Worm (Caenorhabditis elegans) whole organism, L4 larva: ENCODE measurements around the gene F16B12.4.
A peak's percentile ranks its signal among the peaks of the same experiment; 100 is the strongest.

Source experiments
- D1046.2 ChIP-seq: fragments of 200-800 bp; sonication (Bioruptor generic); IDR thresholded peaks from 2 replicates; pipeline ENCODE4 v1.3.6; 2022; ENCODE audit warnings: missing genetic modification characterization, missing compliant biosample characterization
- Y75B8A.6 ChIP-seq: fragments of 200-800 bp; sonication (Bioruptor generic); IDR thresholded peaks from 2 replicates; pipeline ENCODE4 v1.3.6; 2022; ENCODE audit warnings: missing genetic modification reagents, missing genetic modification characterization, missing compliant biosample characterization
- aha-1 ChIP-seq: fragments of 150-350 bp; peaks from one replicate; lab custom pipeline; 2014; ENCODE audit warnings: missing biosample characterization, missing genetic modification characterization
- ceh-20 ChIP-seq: fragments of 200-800 bp; sonication (Bioruptor generic); IDR thresholded peaks from 2 replicates; pipeline ENCODE4 v1.3.6; 2022; ENCODE audit warnings: missing genetic modification reagents, missing genetic modification characterization, missing compliant biosample characterization
- ceh-28 ChIP-seq: fragments of 150-350 bp; optimal IDR thresholded peaks from 2 replicates; lab custom pipeline; 2014; ENCODE audit warnings: missing biosample characterization, missing genetic modification reagents, missing genetic modification characterization
- ceh-32 ChIP-seq: sonication (generic microtip); optimal IDR thresholded peaks from 2 replicates; lab custom pipeline; 2016; ENCODE audit warnings: mild to moderate bottlenecking, missing genetic modification characterization, missing compliant biosample characterization; ENCODE audit not compliant: poor library complexity
- ces-1 ChIP-seq: fragments of 150-350 bp; sonication (generic microtip); optimal IDR thresholded peaks from 4 replicates; lab custom pipeline; 2014; ENCODE audit warnings: missing biosample characterization, missing genetic modification reagents, missing genetic modification characterization
- daf-16 ChIP-seq, 3 experiments: sonication (generic microtip); optimal IDR thresholded peaks; 2 replicates each; lab custom pipeline; 2016 to 2017; ENCODE audit warnings: missing genetic modification characterization in 3 of 3, missing genetic modification reagents in 3 of 3, mild to moderate bottlenecking in 2 of 3, missing compliant biosample characterization in 2 of 3, missing biosample characterization in 1 of 3, moderate library complexity in 1 of 3
- dpl-1 ChIP-seq: fragments of 150-350 bp; optimal IDR thresholded peaks from 2 replicates; lab custom pipeline; 2014; ENCODE audit warnings: missing biosample characterization, missing genetic modification reagents, missing genetic modification characterization
- duxl-1 ChIP-seq: sonication (generic microtip); optimal IDR thresholded peaks from 2 replicates; lab custom pipeline; 2016; ENCODE audit warnings: mild to moderate bottlenecking, missing genetic modification characterization, moderate library complexity, missing compliant biosample characterization; ENCODE audit not compliant: poor library complexity
- dve-1 ChIP-seq: sonication (generic microtip); optimal IDR thresholded peaks from 2 replicates; lab custom pipeline; 2017; ENCODE audit warnings: antibody characterized with exemption, mild to moderate bottlenecking, missing genetic modification characterization, missing compliant biosample characterization; ENCODE audit not compliant: insufficient read depth
- egl-43 ChIP-seq: fragments of 200-800 bp; sonication (Bioruptor generic); IDR thresholded peaks from 2 replicates; pipeline ENCODE4 v1.3.6; 2022; ENCODE audit warnings: missing genetic modification reagents, missing genetic modification characterization, missing compliant biosample characterization
- hif-1 ChIP-seq, 2 experiments: sonication (generic microtip); optimal IDR thresholded peaks; 2 replicates each; lab custom pipeline; 2016 to 2017; ENCODE audit warnings: missing compliant biosample characterization in 2 of 2, missing genetic modification characterization in 2 of 2, missing genetic modification reagents in 2 of 2, missing genotype in 2 of 2, mild to moderate bottlenecking in 1 of 2
- hlh-30 ChIP-seq: sonication (generic microtip); optimal IDR thresholded peaks from 2 replicates; lab custom pipeline; 2017; ENCODE audit warnings: antibody characterized with exemption, mild to moderate bottlenecking, missing genetic modification characterization, missing compliant biosample characterization; ENCODE audit not compliant: insufficient read depth
- lin-1 ChIP-seq: fragments of 200-800 bp; sonication (Bioruptor generic); IDR thresholded peaks from 2 replicates; pipeline ENCODE4 v1.3.6; 2022; ENCODE audit warnings: missing genetic modification reagents, missing genetic modification characterization, missing compliant biosample characterization
- lin-38 ChIP-seq: fragments of 200-800 bp; sonication (Bioruptor generic); IDR thresholded peaks from 2 replicates; pipeline ENCODE4 v1.3.6; 2022; ENCODE audit warnings: missing genetic modification reagents, missing genetic modification characterization, missing compliant biosample characterization
- lsy-2 ChIP-seq, 2 experiments: fragments of 150-350 bp in 1 of 2; sonication (generic microtip) in 1 of 2; optimal IDR thresholded peaks; 2 replicates each; lab custom pipeline; 2014 to 2017; ENCODE audit warnings: missing biosample characterization in 2 of 2, missing genetic modification characterization in 2 of 2
- mdl-1 ChIP-seq, 2 experiments: fragments of 150-350 bp in 1 of 2; sonication (generic microtip) in 1 of 2; optimal IDR thresholded peaks; 2 replicates each; lab custom pipeline; 2014 to 2017; ENCODE audit warnings: missing biosample characterization in 2 of 2, missing genetic modification characterization in 2 of 2
- mdt-29 ChIP-seq: fragments of 200-800 bp; sonication (Bioruptor generic); IDR thresholded peaks from 2 replicates; pipeline ENCODE4 v1.3.6; 2022; ENCODE audit warnings: missing genetic modification reagents, missing genetic modification characterization, missing compliant biosample characterization
- mes-2 ChIP-seq: sonication (generic microtip); optimal IDR thresholded peaks from 2 replicates; lab custom pipeline; 2016; ENCODE audit warnings: missing genotype, mild to moderate bottlenecking, missing genetic modification characterization, missing compliant biosample characterization; ENCODE audit not compliant: poor library complexity, severe bottlenecking
- nhr-28 ChIP-seq: fragments of 150-350 bp; optimal IDR thresholded peaks from 2 replicates; lab custom pipeline; 2014; ENCODE audit warnings: missing biosample characterization, missing genetic modification characterization
- nhr-48 ChIP-seq: sonication (generic microtip); optimal IDR thresholded peaks from 2 replicates; lab custom pipeline; 2016; ENCODE audit warnings: mild to moderate bottlenecking, missing genetic modification characterization, missing compliant biosample characterization
- pha-4 ChIP-seq, 2 experiments: fragments of 150-350 bp in 1 of 2; fragments of 200-800 bp in 1 of 2; sonication (Bioruptor generic) in 1 of 2; IDR thresholded peaks in 1 of 2; optimal IDR thresholded peaks in 1 of 2; 2 replicates each; pipeline versions ENCODE4 v1.3.6 to Lab custom; 2014 to 2022; ENCODE audit warnings: missing genetic modification characterization in 2 of 2, missing genetic modification reagents in 2 of 2, missing biosample characterization in 1 of 2, missing compliant biosample characterization in 1 of 2
- rbr-2 ChIP-seq: sonication (generic microtip); optimal IDR thresholded peaks from 2 replicates; lab custom pipeline; 2016; ENCODE audit warnings: missing genotype, missing genetic modification characterization, missing compliant biosample characterization
- saeg-2 ChIP-seq: fragments of 200-800 bp; sonication (Bioruptor generic); IDR thresholded peaks from 2 replicates; pipeline ENCODE4 v1.3.6; 2022; ENCODE audit warnings: missing genetic modification reagents, missing genetic modification characterization, missing compliant biosample characterization
- set-16 ChIP-seq: fragments of 200-800 bp; sonication (Bioruptor generic); IDR thresholded peaks from 2 replicates; pipeline ENCODE4 v1.3.6; 2022; ENCODE audit warnings: missing genetic modification reagents, missing genetic modification characterization, missing compliant biosample characterization
- spr-1 ChIP-seq: sonication (generic microtip); optimal IDR thresholded peaks from 2 replicates; lab custom pipeline; 2016; ENCODE audit warnings: mild to moderate bottlenecking, missing genetic modification characterization, missing compliant biosample characterization
- tag-97 ChIP-seq: fragments of 200-800 bp; sonication (Bioruptor generic); IDR thresholded peaks from 2 replicates; pipeline ENCODE4 v1.3.6; 2022; ENCODE audit warnings: missing genetic modification characterization, missing compliant biosample characterization
- unc-62 ChIP-seq, 3 experiments: fragments of 150-350 bp in 1 of 3; sonication (generic microtip); optimal IDR thresholded peaks in 2 of 3; peaks in 1 of 3; 1 replicate in 1 of 3; 2 replicates in 2 of 3; lab custom pipeline; 2014 to 2017; ENCODE audit warnings: missing biosample characterization in 3 of 3, missing genetic modification characterization in 3 of 3, missing genetic modification reagents in 3 of 3, missing genotype in 1 of 3
- zfp-2 ChIP-seq: sonication (generic microtip); optimal IDR thresholded peaks from 2 replicates; lab custom pipeline; 2016; ENCODE audit warnings: mild to moderate bottlenecking, missing genetic modification characterization, missing compliant biosample characterization
- ztf-11 ChIP-seq: fragments of 150-350 bp; optimal IDR thresholded peaks from 2 replicates; lab custom pipeline; 2014; ENCODE audit warnings: missing biosample characterization, missing genetic modification characterization

Gene F16B12.4

ce11 chrX:14063830-14064229, 34.6 kb downstream of the F16B12.4 start (continued):
- TF ChIP-seq ces-1 (GFP tag; lab: Kevin White, UChicago) (peak; percentile 89), lin-38 (GFP tag; lab: Robert Waterston, UW) (peak; percentile 86), pha-4 (GFP tag; IDR thresholded peaks at IDR 0.05; lab: Robert Waterston, UW) (peak; percentile 96), pha-4 (tag; optimal IDR thresholded peaks at IDR 0.05; lab: Kevin White, UChicago) (peak; percentile 47), aha-1 (tag; lab: Kevin White, UChicago) (peak; percentile 85), tag-97 (GFP tag; lab: Robert Waterston, UW) (0 out of 2 replicates have a peak, but pooled peaks have one; percentile 52), ceh-28 (peak; percentile 18), lin-1 (peak; percentile 95)

- TF ChIP-seq dpl-1 (GFP tag; lab: Kevin White, UChicago) (no peak), nhr-28 (no peak), mdl-1 (tag; optimal IDR thresholded peaks at IDR 0.05; lab: Kevin White, UChicago) (no peak), dve-1 (no peak), mes-2 (no peak), ceh-32 (tag; lab: Kevin White, UChicago) (no peak), set-16 (GFP tag; lab: Robert Waterston, UW) (peak; percentile 49), saeg-2 (GFP tag; lab: Robert Waterston, UW) (no peak)
- TF ChIP-seq, all 104 proteins: peak for 1
These were observed 35.7 kb downstream of the F16B12.4 start for ce11 chrX:14062771-14063170.

DNA sequence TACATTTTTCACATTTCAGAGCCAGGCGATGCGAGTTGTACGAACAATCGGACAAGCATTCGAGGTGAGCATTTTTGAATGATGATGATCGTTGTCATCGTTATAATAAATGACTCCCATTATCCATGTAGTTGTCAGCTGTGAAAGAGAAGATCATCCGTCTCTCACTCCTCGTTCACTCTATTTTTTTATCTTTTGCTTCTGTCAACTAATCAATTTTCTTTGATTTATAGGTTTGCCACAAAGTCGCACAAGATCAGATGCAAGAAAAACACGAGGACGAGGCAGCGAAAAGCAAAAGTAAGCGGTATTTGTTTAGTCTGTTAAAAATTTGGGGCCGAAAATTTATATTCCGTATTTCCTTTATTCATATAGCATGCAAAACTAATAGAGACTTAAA, 41.9 kb downstream of the F16B12.4 start:
- TF ChIP-seq mdt-29 (no peak), hlh-30 (tag; lab: Kevin White, UChicago) (peak; percentile 29), ceh-20 (GFP tag; lab: Robert Waterston, UW) (peak; percentile 66; the same call in 1 of the 2 replicates), nhr-28 (peak; percentile 10), unc-62 (GFP tag; optimal IDR thresholded peaks at IDR 0.05 in 1 of 2; lab: Kevin White, UChicago) (peak in 1 of 2 experiments; percentile 97), unc-62 (tag; optimal IDR thresholded peaks at IDR 0.05; lab: Kevin White, UChicago) (no peak), ztf-11 (tag; lab: Kevin White, UChicago) (no peak), daf-16 (GFP tag; optimal IDR thresholded peaks at IDR 0.05; lab: Kevin White, UChicago) (peak in 1 of 2 experiments; percentile 55), daf-16 (tag; optimal IDR thresholded peaks at IDR 0.05; lab: Kevin White, UChicago) (no peak)
- TF ChIP-seq, all 104 proteins: peak for 5

- TF ChIP-seq mdl-1 (tag; optimal IDR thresholded peaks at IDR 0.05; lab: Kevin White, UChicago) (no peak), rbr-2 (tag; lab: Kevin White, UChicago) (no peak), tag-97 (GFP tag; lab: Robert Waterston, UW) (no peak), D1046.2 (no peak), hlh-30 (tag; lab: Kevin White, UChicago) (no peak), Y75B8A.6 (GFP tag; lab: Robert Waterston, UW) (no peak), duxl-1 (tag; lab: Kevin White, UChicago) (no peak), ceh-32 (tag; lab: Kevin White, UChicago) (no peak), spr-1 (tag; lab: Kevin White, UChicago) (no peak), daf-16 (GFP tag; optimal IDR thresholded peaks at IDR 0.05; lab: Kevin White, UChicago) (no peak), daf-16 (tag; optimal IDR thresholded peaks at IDR 0.05; lab: Kevin White, UChicago) (no peak), hif-1 (tag; optimal IDR thresholded peaks at IDR 0.05; lab: Kevin White, UChicago) (no peak), zfp-2 (tag; lab: Kevin White, UChicago) (no peak), mes-2 (no peak), lsy-2 (tag; optimal IDR thresholded peaks at IDR 0.05; lab: Kevin White, UChicago) (no peak), lin-38 (GFP tag; lab: Robert Waterston, UW) (no peak), aha-1 (tag; lab: Kevin White, UChicago) (no peak), egl-43 (GFP tag; lab: Robert Waterston, UW) (no peak), nhr-48 (tag; lab: Kevin White, UChicago) (no peak)
- TF ChIP-seq, all 104 proteins: peak for 0
These were observed 42.8 kb downstream of the F16B12.4 start for ce11 chrX:14055715-14056114.
